Fruit fly (Drosophila melanogaster) whole organism, larva: ENCODE data around the gene Tnpo.

Experiments used
- noc ChIP-seq: fragments of 200-800 bp; sonication (Bioruptor generic); optimal IDR thresholded peaks from 3 replicates; lab custom pipeline; 2019; ENCODE audit warnings: missing biosample characterization, mild to moderate bottlenecking, missing genetic modification characterization, moderate library complexity

Gene Tnpo

DNA sequence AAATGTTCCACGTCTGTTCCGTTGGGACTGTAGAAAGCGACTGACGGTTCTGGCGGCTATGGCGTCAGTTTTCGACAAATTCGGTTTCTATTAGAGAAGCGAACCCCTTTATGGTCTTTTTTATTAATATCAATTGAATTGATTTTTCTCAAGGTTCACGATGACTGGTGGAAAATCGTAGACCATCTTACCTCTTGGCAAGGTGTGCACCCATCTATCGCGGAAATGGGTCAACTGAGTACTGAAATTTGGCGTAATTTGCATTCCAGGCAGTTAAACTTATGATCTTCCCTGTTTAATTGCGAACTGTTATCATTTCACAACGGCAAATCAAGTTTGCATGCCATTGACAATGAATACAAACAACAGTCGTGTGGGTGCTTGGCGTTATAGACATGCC is 46.7 kb downstream of the Tnpo start, which contains the start of gene CG10226:
Gene CG10226, minus strand, starts transcription at position 101 of the 400 bp plus-strand sequence.
- TF ChIP-seq noc (tag; lab: Kevin White, UChicago): no peak

DNA sequence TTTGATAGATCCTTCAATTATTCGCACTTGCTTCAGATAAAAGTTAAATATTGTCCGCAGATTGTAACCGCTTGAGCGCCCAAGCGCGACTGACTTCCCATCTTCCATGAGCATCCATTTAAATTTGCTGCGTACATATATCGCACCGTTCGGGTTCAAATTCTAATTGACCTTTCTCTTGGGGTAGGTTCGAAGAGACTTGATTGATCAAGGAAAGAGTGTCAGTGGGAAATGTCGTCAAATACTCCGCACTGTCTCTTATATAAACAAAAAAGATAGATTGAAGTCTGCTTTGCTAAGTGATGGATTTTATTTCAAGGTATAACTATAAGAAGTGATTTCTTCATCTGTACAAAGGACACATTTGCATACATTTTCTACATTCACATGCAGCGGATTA is 52.4 kb downstream of the Tnpo start, which contains the start of gene Mdr65:
Gene Mdr65, minus strand, starts transcription at position 101 of the 400 bp plus-strand sequence.
- TF ChIP-seq noc (tag; lab: Kevin White, UChicago): no peak

DNA sequence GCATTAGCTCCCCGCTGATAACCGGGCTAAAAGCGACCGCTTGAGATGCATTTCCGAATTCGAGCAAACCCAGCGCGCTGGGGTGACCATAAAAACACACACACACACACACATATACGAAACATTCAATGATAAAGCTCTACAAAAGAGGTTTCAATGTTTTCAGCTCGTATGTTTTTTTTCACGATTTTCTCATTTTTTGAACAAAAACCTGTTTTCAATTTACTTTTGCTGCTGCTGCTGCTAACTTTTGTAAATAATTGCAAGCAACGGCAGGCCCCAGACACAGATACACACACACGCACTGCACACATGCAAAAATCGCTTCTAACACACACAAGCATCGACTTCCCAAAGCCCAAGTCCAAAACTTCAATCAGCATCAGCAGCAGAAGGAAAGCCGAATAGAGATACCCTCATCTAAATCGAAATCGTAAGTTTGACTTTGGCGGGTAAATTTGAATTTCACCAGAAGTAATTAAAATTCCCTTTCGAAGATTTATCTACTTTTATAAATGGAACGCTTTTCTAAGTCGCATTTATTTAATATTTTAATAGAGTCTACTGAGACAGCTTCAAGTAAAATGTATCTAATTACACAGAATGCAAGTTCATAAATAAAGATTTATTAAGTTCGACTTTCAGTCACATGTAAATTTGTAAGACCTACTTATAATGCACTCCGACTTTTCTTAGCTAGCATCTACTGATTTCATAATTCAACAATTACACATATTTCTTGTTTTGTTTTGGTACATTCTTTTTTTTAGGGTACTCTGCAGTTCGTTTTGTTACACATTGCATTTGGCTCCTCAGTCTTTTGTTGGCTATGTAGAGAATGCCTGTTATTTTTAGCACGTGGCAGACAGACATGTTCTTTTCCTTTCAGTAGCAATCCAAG is 56.1 kb downstream of the Tnpo start:
- no peak for TF ChIP-seq noc (tag; lab: Kevin White, UChicago)
